Fruit fly (Drosophila melanogaster): ENCODE measurements around the gene CG8578.

CG8578 gene

DNA sequence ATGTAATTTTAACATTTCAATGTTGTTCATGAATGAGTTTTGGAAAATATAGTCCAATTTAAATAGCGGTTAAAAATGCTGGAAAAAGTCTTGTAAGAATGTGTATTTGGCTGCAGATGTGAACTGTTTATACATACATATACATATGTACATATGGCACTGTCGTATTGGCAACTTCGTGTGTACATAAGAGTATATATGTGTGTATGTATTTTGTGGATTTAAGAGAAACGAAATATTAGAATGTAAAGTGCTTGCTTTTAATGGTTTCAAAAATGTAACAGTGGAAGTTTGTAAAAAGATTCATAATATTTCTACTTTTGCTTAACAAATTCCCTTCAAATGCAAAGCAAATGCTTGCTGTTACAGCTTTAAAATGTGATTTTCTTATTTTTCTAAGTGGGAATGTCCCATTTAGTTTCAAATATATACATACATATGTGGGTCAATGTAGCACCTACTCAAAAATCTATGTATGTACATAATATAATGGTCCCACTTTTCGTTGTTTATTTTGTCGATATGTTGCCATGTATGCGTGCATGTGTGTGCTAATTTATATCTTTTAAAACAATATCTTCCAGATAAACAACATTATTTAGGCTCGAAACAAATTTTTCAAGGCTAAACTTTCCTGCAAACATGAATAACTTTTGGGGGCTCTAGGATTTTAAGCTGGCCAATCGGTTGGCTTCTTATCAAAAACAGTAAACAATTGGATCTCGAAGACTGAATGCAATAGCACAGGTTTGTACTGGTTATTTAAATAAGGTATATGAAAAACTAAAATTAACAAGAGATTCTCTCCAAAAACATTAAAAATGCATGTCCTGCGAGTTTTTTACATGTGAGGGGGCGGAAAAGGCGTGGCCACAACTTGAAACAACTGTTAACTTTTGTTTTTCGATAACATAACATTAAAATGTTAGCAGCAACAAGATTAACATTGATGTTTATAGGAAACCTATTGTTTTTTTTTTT is 26.8 kb downstream of the CG8578 start (continued):
- TF ChIP-seq cg (GFP tag; optimal IDR thresholded peaks at IDR 0.05), result peak; percentile 53
- TF ChIP-seq CG34376 (GFP tag; optimal IDR thresholded peaks at IDR 0.05), result peak; percentile 92
- TF ChIP-seq CG2875 (GFP tag; optimal IDR thresholded peaks at IDR 0.05), result no peak
- TF ChIP-seq CG2116 (GFP tag; optimal IDR thresholded peaks at IDR 0.05), result peak; percentile 56
- no peak for TF ChIP-seq gcm2 (GFP tag; optimal IDR thresholded peaks at IDR 0.05)
- TF ChIP-seq kni (GFP tag; optimal IDR thresholded peaks at IDR 0.05), result no peak
- no peak for TF ChIP-seq Hsf (GFP tag; optimal IDR thresholded peaks at IDR 0.05)
- TF ChIP-seq CG12942 (GFP tag; optimal IDR thresholded peaks at IDR 0.05), result peak; percentile 47
- no peak for TF ChIP-seq HLH4C (GFP tag; IDR thresholded peaks at IDR 0.05; ENCODE audit: partially characterized antibody)
- no peak for TF ChIP-seq cas (GFP tag; IDR thresholded peaks at IDR 0.05)
- TF ChIP-seq CG4820 (GFP tag; optimal IDR thresholded peaks at IDR 0.05), result no peak
- TF ChIP-seq D (optimal IDR thresholded peaks at IDR 0.05), result no peak
- peak; percentile 49 for TF ChIP-seq D (GFP tag; optimal IDR thresholded peaks at IDR 0.05)
- peak; percentile 77 for TF ChIP-seq CG7357 (GFP tag; IDR thresholded peaks at IDR 0.05)
- TF ChIP-seq crol (GFP tag; IDR thresholded peaks at IDR 0.05), result no peak
- TF ChIP-seq lilli (GFP tag; optimal IDR thresholded peaks at IDR 0.05), result no peak
- TF ChIP-seq pzg (GFP tag; optimal IDR thresholded peaks at IDR 0.05), result peak; percentile 2
- no peak for TF ChIP-seq ind (GFP tag; optimal IDR thresholded peaks at IDR 0.05)
- TF ChIP-seq CG7963 (GFP tag; IDR thresholded peaks at IDR 0.05; ENCODE audit: partially characterized antibody), result no peak
- peak; percentile 85 for TF ChIP-seq HHEX (GFP tag; optimal IDR thresholded peaks at IDR 0.05)
- peak; percentile 46 for TF ChIP-seq Mad (GFP tag; optimal IDR thresholded peaks at IDR 0.05)
- peak; percentile 32 for TF ChIP-seq bigmax (GFP tag; optimal IDR thresholded peaks at IDR 0.05)
- TF ChIP-seq Sin3A (optimal IDR thresholded peaks at IDR 0.05), result no peak
- TF ChIP-seq Atf3 (GFP tag; optimal IDR thresholded peaks at IDR 0.05), result no peak
- no peak for TF ChIP-seq CG5180 (GFP tag; optimal IDR thresholded peaks at IDR 0.05)
- TF ChIP-seq psq (GFP tag; optimal IDR thresholded peaks at IDR 0.05), result peak; percentile 3
- TF ChIP-seq CG17385 (GFP tag; optimal IDR thresholded peaks at IDR 0.05), result peak; percentile 69
- TF ChIP-seq nau (GFP tag; optimal IDR thresholded peaks at IDR 0.05), result no peak
- TF ChIP-seq row (GFP tag; IDR thresholded peaks at IDR 0.05), result no peak
- no peak for TF ChIP-seq CG2889 (GFP tag; IDR thresholded peaks at IDR 0.05)
- no peak for TF ChIP-seq tio (GFP tag; optimal IDR thresholded peaks at IDR 0.05)
- TF ChIP-seq CG17186 (GFP tag; optimal IDR thresholded peaks at IDR 0.05), result no peak
- TF ChIP-seq crp (GFP tag; optimal IDR thresholded peaks at IDR 0.05), result no peak
- TF ChIP-seq CG17361 (GFP tag; IDR thresholded peaks at IDR 0.05), result no peak; the same call in 2 of the 3 replicates
- TF ChIP-seq gt (GFP tag; IDR thresholded peaks at IDR 0.05), result no peak
- no peak for TF ChIP-seq exex (tag; optimal IDR thresholded peaks at IDR 0.05)
- TF ChIP-seq CG10321 (GFP tag; IDR thresholded peaks at IDR 0.05), result no peak
- TF ChIP-seq ems (GFP tag; optimal IDR thresholded peaks at IDR 0.05), result no peak
- no peak for TF ChIP-seq Ptx1 (GFP tag; IDR thresholded peaks at IDR 0.05)
- TF ChIP-seq CG7928 (GFP tag; optimal IDR thresholded peaks at IDR 0.05), result no peak
- TF ChIP-seq CG3065 (GFP tag; optimal IDR thresholded peaks at IDR 0.05), result no peak
- TF ChIP-seq Fer2 (tag; optimal IDR thresholded peaks at IDR 0.05), result peak; percentile 57
- TF ChIP-seq CG1647 (GFP tag; optimal IDR thresholded peaks at IDR 0.05), result peak; percentile 41
- TF ChIP-seq CG13296 (GFP tag; optimal IDR thresholded peaks at IDR 0.05), result peak; percentile 94
- no peak for TF ChIP-seq croc (GFP tag; conservative IDR thresholded peaks at IDR 0.05)
- TF ChIP-seq BtbVII (GFP tag; optimal IDR thresholded peaks at IDR 0.05), result peak; percentile 85
- no peak for TF ChIP-seq Meics (GFP tag; optimal IDR thresholded peaks at IDR 0.05)
- no peak for TF ChIP-seq Lhr (GFP tag; optimal IDR thresholded peaks at IDR 0.05)
- peak; percentile 62 for TF ChIP-seq org-1 (GFP tag; optimal IDR thresholded peaks at IDR 0.05)

All from whole organism, embryonic.